Fruit fly (Drosophila melanogaster) whole organism, adult: ENCODE data around the gene msl-1.
A peak's percentile ranks its signal among the peaks of the same experiment; 100 is the strongest.

ENCODE experiments used
- CG11617 ChIP-seq: fragments of 200-800 bp; sonication (Bioruptor generic); optimal IDR thresholded peaks from 2 replicates; lab custom pipeline; 2017; ENCODE audit warnings: mild to moderate bottlenecking, missing biosample characterization, missing genetic modification reagents, missing genetic modification characterization
- CG12768 ChIP-seq: fragments of 200-800 bp; sonication (Bioruptor generic); optimal IDR thresholded peaks from 2 replicates; lab custom pipeline; 2017; ENCODE audit warnings: missing biosample characterization, missing genetic modification characterization, mild to moderate bottlenecking, moderate library complexity, missing genetic modification reagents
- CG14711 ChIP-seq: fragments of 200-800 bp; sonication (Bioruptor generic); optimal IDR thresholded peaks from 2 replicates; lab custom pipeline; 2018; ENCODE audit warnings: missing biosample characterization, mild to moderate bottlenecking, missing genetic modification characterization, moderate library complexity
- CG1620 ChIP-seq: fragments of 200-800 bp; sonication (Bioruptor generic); optimal IDR thresholded peaks from 2 replicates; lab custom pipeline; 2016; ENCODE audit warnings: missing biosample characterization, missing genetic modification characterization
- CG33017 ChIP-seq: fragments of 200-800 bp; sonication (Bioruptor generic); optimal IDR thresholded peaks from 2 replicates; lab custom pipeline; 2018; ENCODE audit warnings: missing biosample characterization, mild to moderate bottlenecking, missing genetic modification characterization, moderate library complexity
- CG5204 ChIP-seq: fragments of 200-800 bp; sonication (Bioruptor generic); optimal IDR thresholded peaks from 2 replicates; lab custom pipeline; 2016; ENCODE audit warnings: missing biosample characterization, missing genetic modification characterization
- CG7045 ChIP-seq: fragments of 200-800 bp; sonication (Bioruptor generic); optimal IDR thresholded peaks from 2 replicates; lab custom pipeline; 2017; ENCODE audit warnings: missing biosample characterization, mild to moderate bottlenecking, missing genetic modification characterization
- CG7101 ChIP-seq: fragments of 200-800 bp; sonication (Bioruptor generic); optimal IDR thresholded peaks from 2 replicates; lab custom pipeline; 2018; ENCODE audit warnings: missing biosample characterization, mild to moderate bottlenecking, missing genetic modification characterization, moderate library complexity
- Clk ChIP-seq: fragments of 200-800 bp; sonication (Bioruptor generic); optimal IDR thresholded peaks from 2 replicates; lab custom pipeline; 2017; ENCODE audit warnings: missing biosample characterization, missing genetic modification characterization
- Crg-1 ChIP-seq: fragments of 200-800 bp; sonication (Bioruptor generic); optimal IDR thresholded peaks from 2 replicates; lab custom pipeline; 2016; ENCODE audit warnings: missing biosample characterization, missing genetic modification characterization
- Hr96 ChIP-seq: fragments of 200-800 bp; sonication (Bioruptor generic); optimal IDR thresholded peaks from 2 replicates; lab custom pipeline; 2016; ENCODE audit warnings: missing biosample characterization, missing genetic modification characterization
- Mnt ChIP-seq: fragments of 200-800 bp; sonication (Bioruptor generic); optimal IDR thresholded peaks from 2 replicates; lab custom pipeline; 2016; ENCODE audit warnings: missing biosample characterization, mild to moderate bottlenecking, missing genetic modification characterization
- bab1 ChIP-seq: fragments of 200-800 bp; sonication (Bioruptor generic); optimal IDR thresholded peaks from 3 replicates; lab custom pipeline; 2019; ENCODE audit warnings: missing biosample characterization, mild to moderate bottlenecking, missing genetic modification characterization, moderate library complexity
- cic ChIP-seq: fragments of 200-800 bp; sonication (Bioruptor generic); optimal IDR thresholded peaks from 2 replicates; lab custom pipeline; 2017; ENCODE audit warnings: missing biosample characterization, mild to moderate bottlenecking, missing genetic modification characterization, moderate library complexity
- cnc ChIP-seq, 2 experiments: fragments of >200 bp; optimal IDR thresholded peaks; 2 replicates each; lab custom pipeline; 2017
- kay ChIP-seq: fragments of 200-800 bp; sonication (Bioruptor generic); peaks from one replicate; lab custom pipeline; 2016; ENCODE audit warnings: missing biosample characterization, missing genetic modification characterization, borderline replicate concordance
- ovo ChIP-seq: fragments of 200-800 bp; sonication (Bioruptor generic); optimal IDR thresholded peaks from 2 replicates; lab custom pipeline; 2016; ENCODE audit warnings: missing biosample characterization, missing genetic modification characterization
- pad ChIP-seq: fragments of 200-800 bp; sonication (Bioruptor generic); optimal IDR thresholded peaks from 3 replicates; lab custom pipeline; 2017; ENCODE audit warnings: missing biosample characterization, missing genetic modification characterization, mild to moderate bottlenecking, moderate library complexity, missing genetic modification reagents
- tj ChIP-seq: fragments of 200-800 bp; sonication (Bioruptor generic); optimal IDR thresholded peaks from 3 replicates; lab custom pipeline; 2017; ENCODE audit warnings: missing biosample characterization, mild to moderate bottlenecking, missing genetic modification characterization, moderate library complexity
- toe ChIP-seq: fragments of 200-800 bp; sonication (Bioruptor generic); optimal IDR thresholded peaks from 2 replicates; lab custom pipeline; 2016; ENCODE audit warnings: missing biosample characterization, missing genetic modification characterization

The msl-1 gene

DNA sequence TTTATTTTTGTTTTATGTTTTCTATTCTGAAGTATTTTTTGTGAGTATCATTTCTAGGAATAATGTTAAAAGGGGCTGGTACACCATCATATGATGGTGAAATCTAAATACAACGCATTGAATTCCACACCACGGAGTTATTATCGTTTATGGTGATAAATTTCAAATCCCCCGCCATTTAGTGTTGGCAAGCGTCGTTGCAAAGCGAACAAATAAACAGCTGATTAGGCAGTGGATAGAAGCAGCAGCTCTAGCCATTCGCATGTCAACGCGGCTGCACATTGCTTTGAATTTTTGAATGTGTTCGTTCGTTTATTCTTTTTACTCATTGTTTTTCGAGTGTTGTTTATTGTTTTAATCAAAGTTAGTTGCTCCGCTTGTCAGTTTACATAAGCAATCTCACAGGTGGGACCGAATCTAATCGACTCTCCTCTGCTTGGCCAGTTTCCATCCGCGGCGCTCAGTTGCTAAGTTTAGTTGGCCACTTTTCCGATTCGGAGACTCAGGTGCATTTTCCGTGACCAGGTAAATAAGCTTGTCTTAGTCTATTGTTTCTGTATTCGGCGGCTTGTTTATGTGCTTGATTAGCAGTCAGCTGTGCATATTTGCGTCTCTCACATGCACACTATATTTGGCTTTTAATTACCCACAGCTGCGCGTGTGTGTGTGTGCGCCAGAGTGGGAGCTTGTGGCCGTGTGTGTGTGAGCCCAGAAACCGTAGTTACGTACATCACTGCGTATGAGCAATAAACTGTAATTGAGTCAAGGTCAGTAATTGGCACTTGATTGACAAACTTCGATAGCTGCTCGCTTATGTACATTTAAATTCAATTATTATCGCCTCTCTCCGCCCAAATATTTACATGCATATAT lies 11.4 kb downstream of the msl-1 start, which contains the start of the genes Mst36Fa and CG31751:
Mst36Fa (minus strand) TSS at position 51 of the 873 bp plus-strand sequence.
CG31751 (plus strand) TSS at position 274 of the 873 bp plus-strand sequence.
- TF ChIP-seq tj (GFP tag; lab: Kevin White, UChicago) (peak; percentile 42), CG11617 (GFP tag; lab: Kevin White, UChicago) (peak; percentile 80), cic (peak; percentile 95), CG7101 (tag; lab: Kevin White, UChicago) (peak; percentile 82), Clk (GFP tag; lab: Kevin White, UChicago) (peak; percentile 45), pad (GFP tag; lab: Kevin White, UChicago) (peak; percentile 70), CG1620 (GFP tag; lab: Kevin White, UChicago) (peak; percentile 53), CG12768 (GFP tag; lab: Kevin White, UChicago) (peak; percentile 85), Crg-1 (GFP tag; lab: Kevin White, UChicago) (peak; percentile 80), CG5204 (no peak), CG14711 (peak; percentile 42), bab1 (GFP tag; lab: Kevin White, UChicago) (peak; percentile 51), CG33017 (tag; lab: Kevin White, UChicago) (peak; percentile 72), cnc (optimal IDR thresholded peaks at IDR 0.05; lab: Kevin White, UChicago) (no peak), ovo (GFP tag; lab: Kevin White, UChicago) (peak; percentile 3), toe (GFP tag; lab: Kevin White, UChicago) (peak; percentile 64), Mnt (GFP tag; lab: Kevin White, UChicago) (peak; percentile 73), Hr96 (GFP tag; lab: Kevin White, UChicago) (no peak), CG7045 (GFP tag; lab: Kevin White, UChicago) (peak; percentile 58), kay (GFP tag; lab: Kevin White, UChicago) (no peak)

dm6 chr2L:18674994-18675393 lies 13.6 kb downstream of the msl-1 start, which contains the start of gene Mst36Fb:
Gene Mst36Fb, minus strand, starts transcription at chr2L:18675094.
- TF ChIP-seq cic (no peak), CG33017 (tag; lab: Kevin White, UChicago) (no peak), Crg-1 (GFP tag; lab: Kevin White, UChicago) (no peak), ovo (GFP tag; lab: Kevin White, UChicago) (no peak), toe (GFP tag; lab: Kevin White, UChicago) (no peak), CG1620 (GFP tag; lab: Kevin White, UChicago) (no peak), pad (GFP tag; lab: Kevin White, UChicago) (no peak), Mnt (GFP tag; lab: Kevin White, UChicago) (no peak), CG7101 (tag; lab: Kevin White, UChicago) (no peak), CG7045 (GFP tag; lab: Kevin White, UChicago) (no peak), cnc (optimal IDR thresholded peaks at IDR 0.05; lab: Kevin White, UChicago) (no peak), Clk (GFP tag; lab: Kevin White, UChicago) (no peak), tj (GFP tag; lab: Kevin White, UChicago) (no peak), CG14711 (no peak)

- TF ChIP-seq CG12768 (GFP tag; lab: Kevin White, UChicago) (no peak), CG1620 (GFP tag; lab: Kevin White, UChicago) (no peak), Mnt (GFP tag; lab: Kevin White, UChicago) (no peak), tj (GFP tag; lab: Kevin White, UChicago) (no peak), kay (GFP tag; lab: Kevin White, UChicago) (no peak), cic (no peak), CG7101 (tag; lab: Kevin White, UChicago) (no peak), CG33017 (tag; lab: Kevin White, UChicago) (no peak), Hr96 (GFP tag; lab: Kevin White, UChicago) (no peak), ovo (GFP tag; lab: Kevin White, UChicago) (no peak), pad (GFP tag; lab: Kevin White, UChicago) (no peak), cnc (optimal IDR thresholded peaks at IDR 0.05; lab: Kevin White, UChicago) (no peak), Crg-1 (GFP tag; lab: Kevin White, UChicago) (no peak), CG14711 (no peak), Clk (GFP tag; lab: Kevin White, UChicago) (no peak), CG11617 (GFP tag; lab: Kevin White, UChicago) (no peak), bab1 (GFP tag; lab: Kevin White, UChicago) (no peak), CG7045 (GFP tag; lab: Kevin White, UChicago) (no peak), CG5204 (no peak)
Observed at dm6 chr2L:18673185-18673584, 15.4 kb downstream of the msl-1 start, which contains the start of gene CG43339. Gene CG43339, minus strand, starts transcription at chr2L:18673285.

DNA sequence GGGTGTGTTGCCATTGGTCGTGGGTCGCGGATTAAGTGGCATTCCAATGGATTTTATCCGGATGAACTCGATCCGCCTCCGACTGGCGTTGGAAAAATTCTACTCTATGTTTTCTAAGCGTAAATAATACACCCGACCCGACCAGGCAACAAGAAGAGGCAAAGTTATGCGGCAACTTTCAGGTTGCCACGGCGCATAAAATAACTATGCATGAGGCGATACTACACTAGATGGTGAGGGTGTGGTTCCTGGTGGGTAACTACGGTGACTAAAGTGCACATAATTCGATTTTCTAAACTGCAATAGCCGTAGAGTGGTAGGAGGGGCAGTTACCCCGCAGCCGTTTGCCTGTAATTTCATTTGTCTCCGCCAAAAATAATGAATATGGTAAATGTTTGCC lies 17.5 kb downstream of the msl-1 start, which contains the start of gene CG43338:
CG43338 (minus strand) TSS at position 101 of the 400 bp plus-strand sequence.
- TF ChIP-seq Clk (GFP tag; lab: Kevin White, UChicago) (no peak), Crg-1 (GFP tag; lab: Kevin White, UChicago) (no peak), cic (no peak), CG33017 (tag; lab: Kevin White, UChicago) (no peak), CG1620 (GFP tag; lab: Kevin White, UChicago) (no peak), CG14711 (no peak), ovo (GFP tag; lab: Kevin White, UChicago) (no peak), CG5204 (no peak), CG12768 (GFP tag; lab: Kevin White, UChicago) (no peak), toe (GFP tag; lab: Kevin White, UChicago) (no peak), Mnt (GFP tag; lab: Kevin White, UChicago) (no peak), CG11617 (GFP tag; lab: Kevin White, UChicago) (no peak), tj (GFP tag; lab: Kevin White, UChicago) (no peak), kay (GFP tag; lab: Kevin White, UChicago) (no peak), cnc (optimal IDR thresholded peaks at IDR 0.05; lab: Kevin White, UChicago) (no peak), CG7045 (GFP tag; lab: Kevin White, UChicago) (no peak), bab1 (GFP tag; lab: Kevin White, UChicago) (no peak), pad (GFP tag; lab: Kevin White, UChicago) (no peak), CG7101 (tag; lab: Kevin White, UChicago) (no peak)
